Worm (Caenorhabditis elegans) whole organism, L2 larva: ENCODE measurements around the gene rpb-12.

ENCODE experiments used
- R02D3.7 ChIP-seq: fragments of 150-350 bp; optimal IDR thresholded peaks from 2 replicates; lab custom pipeline; 2014; ENCODE audit warnings: missing biosample characterization, missing genetic modification characterization
- ZK546.5 ChIP-seq: sonication (generic microtip); optimal IDR thresholded peaks from 2 replicates; lab custom pipeline; 2017; ENCODE audit warnings: missing biosample characterization, missing genetic modification characterization
- alr-1 ChIP-seq: fragments of 150-350 bp; optimal IDR thresholded peaks from 2 replicates; lab custom pipeline; 2014; ENCODE audit warnings: missing biosample characterization, missing genetic modification characterization
- ama-1 ChIP-seq: fragments of 150-350 bp; optimal IDR thresholded peaks from 2 replicates; lab custom pipeline; 2018; ENCODE audit warnings: inconsistent platforms
- ceh-16 ChIP-seq: fragments of 150-350 bp; optimal IDR thresholded peaks from 2 replicates; lab custom pipeline; 2014; ENCODE audit warnings: missing biosample characterization, missing genetic modification characterization
- nhr-11 ChIP-seq: fragments of 150-350 bp; optimal IDR thresholded peaks from 2 replicates; lab custom pipeline; 2014; ENCODE audit warnings: missing biosample characterization, missing genetic modification characterization
- nhr-77 ChIP-seq: fragments of 150-350 bp; optimal IDR thresholded peaks from 2 replicates; lab custom pipeline; 2014; ENCODE audit warnings: missing biosample characterization, missing genetic modification characterization
- unc-39 ChIP-seq: fragments of 150-350 bp; optimal IDR thresholded peaks from 2 replicates; lab custom pipeline; 2014; ENCODE audit warnings: missing biosample characterization, missing genetic modification characterization
- unc-55 ChIP-seq: fragments of 150-350 bp; sonication (generic microtip); optimal IDR thresholded peaks from 3 replicates; lab custom pipeline; 2014; ENCODE audit warnings: missing biosample characterization, missing genetic modification reagents, missing genetic modification characterization

ce11 chrIV:9118792-9119191 lies 27.9 kb downstream of the rpb-12 start, which contains the start of gene nrfl-1:
- no peak for TF ChIP-seq ama-1
- no peak for TF ChIP-seq alr-1
- TF ChIP-seq nhr-77 (tag; lab: Kevin White, UChicago): no peak
- no peak for TF ChIP-seq unc-39 (tag; lab: Kevin White, UChicago)
- TF ChIP-seq unc-55 (GFP tag; lab: Kevin White, UChicago): no peak
- no peak for TF ChIP-seq nhr-11
- TF ChIP-seq ZK546.5 (tag; lab: Kevin White, UChicago): no peak
- TF ChIP-seq ceh-16 (tag; lab: Kevin White, UChicago): no peak
- no peak for TF ChIP-seq R02D3.7
